Worm (Caenorhabditis elegans) whole organism, L2 larva: ENCODE results near the gene col-145.

Experiments
- ZK546.5 ChIP-seq: sonication (generic microtip); optimal IDR thresholded peaks from 2 replicates; lab custom pipeline; 2017; ENCODE audit warnings: missing biosample characterization, missing genetic modification characterization
- aly-2 ChIP-seq: fragments of 150-350 bp; optimal IDR thresholded peaks from 2 replicates; lab custom pipeline; 2014; ENCODE audit warnings: missing biosample characterization, missing genetic modification characterization
- blmp-1 ChIP-seq: sonication (generic microtip); optimal IDR thresholded peaks from 2 replicates; lab custom pipeline; 2017; ENCODE audit warnings: missing genetic modification characterization, mild to moderate bottlenecking, missing compliant biosample characterization, antibody characterized with exemption, moderate library complexity; ENCODE audit not compliant: insufficient read depth
- elt-3 ChIP-seq: sonication (generic microtip); optimal IDR thresholded peaks from 2 replicates; lab custom pipeline; 2017; ENCODE audit warnings: missing biosample characterization, missing genetic modification characterization
- lin-13 ChIP-seq: fragments of 150-350 bp; optimal IDR thresholded peaks from 2 replicates; lab custom pipeline; 2014; ENCODE audit warnings: missing biosample characterization, missing genetic modification reagents, missing genetic modification characterization
- nhr-11 ChIP-seq: fragments of 150-350 bp; optimal IDR thresholded peaks from 2 replicates; lab custom pipeline; 2014; ENCODE audit warnings: missing biosample characterization, missing genetic modification characterization
- nhr-77 ChIP-seq: fragments of 150-350 bp; optimal IDR thresholded peaks from 2 replicates; lab custom pipeline; 2014; ENCODE audit warnings: missing biosample characterization, missing genetic modification characterization
- peb-1 ChIP-seq: fragments of 150-350 bp; optimal IDR thresholded peaks from 2 replicates; lab custom pipeline; 2014; ENCODE audit warnings: missing biosample characterization, missing genetic modification characterization
- snpc-4 ChIP-seq: fragments of 150-350 bp; optimal IDR thresholded peaks from 2 replicates; lab custom pipeline; 2014; ENCODE audit warnings: missing biosample characterization, missing genetic modification characterization
- unc-62 ChIP-seq: fragments of 150-350 bp; optimal IDR thresholded peaks from 2 replicates; lab custom pipeline; 2014; ENCODE audit warnings: missing biosample characterization, missing genetic modification reagents, missing genetic modification characterization

DNA sequence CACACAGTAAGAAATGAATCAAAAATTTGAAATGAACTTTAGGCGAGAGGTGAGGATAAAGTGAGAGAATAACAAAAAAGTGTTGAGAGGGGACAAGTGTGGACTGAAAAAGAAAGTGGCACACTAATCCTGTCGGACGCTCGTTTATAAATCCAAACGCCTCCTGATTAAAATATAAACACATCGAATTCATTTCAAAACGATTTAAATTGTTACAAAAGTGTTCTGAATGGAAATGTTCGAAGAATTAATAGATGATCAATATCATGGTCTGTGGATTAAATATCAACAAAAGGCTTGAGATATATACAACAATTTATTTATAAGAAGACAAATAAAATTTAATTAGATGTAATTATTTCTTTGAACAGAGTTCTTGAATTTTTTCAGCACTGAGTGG lies 5.3 kb upstream of the col-145 start, which contains the start of gene B0222.11:
- TF ChIP-seq snpc-4 (tag; lab: Kevin White, UChicago) (no peak), nhr-11 (no peak), peb-1 (tag; lab: Kevin White, UChicago) (no peak), unc-62 (GFP tag; lab: Kevin White, UChicago) (no peak), lin-13 (no peak), blmp-1 (tag; lab: Kevin White, UChicago) (no peak), aly-2 (tag; lab: Kevin White, UChicago) (no peak), elt-3 (no peak), nhr-77 (tag; lab: Kevin White, UChicago) (no peak), ZK546.5 (tag; lab: Kevin White, UChicago) (no peak)
